Worm (Caenorhabditis elegans) whole organism, L2 larva: Measurements from ENCODE around the gene fmi-1.

Experiments
- R02D3.7 ChIP-seq: fragments of 150-350 bp; optimal IDR thresholded peaks from 2 replicates; lab custom pipeline; 2014; ENCODE audit warnings: missing biosample characterization, missing genetic modification characterization
- Y55F3AM.14 ChIP-seq: fragments of 200-800 bp; sonication (Bioruptor generic); optimal IDR thresholded peaks from 2 replicates; lab custom pipeline; 2018; ENCODE audit warnings: mild to moderate bottlenecking, missing genetic modification characterization, missing compliant biosample characterization
- crh-2 ChIP-seq: sonication (generic microtip); optimal IDR thresholded peaks from 2 replicates; lab custom pipeline; 2017; ENCODE audit warnings: missing biosample characterization, missing genetic modification characterization
- nhr-10 ChIP-seq: sonication (generic microtip); optimal IDR thresholded peaks from 2 replicates; lab custom pipeline; 2017; ENCODE audit warnings: missing biosample characterization, missing genetic modification characterization
- nhr-11 ChIP-seq: fragments of 150-350 bp; optimal IDR thresholded peaks from 2 replicates; lab custom pipeline; 2014; ENCODE audit warnings: missing biosample characterization, missing genetic modification characterization
- ztf-1 ChIP-seq: fragments of 200-800 bp; sonication (Bioruptor generic); conservative IDR thresholded peaks from 2 replicates; pipeline ENCODE4 v1.3.6; 2022; ENCODE audit warnings: missing genetic modification characterization, missing compliant biosample characterization

DNA sequence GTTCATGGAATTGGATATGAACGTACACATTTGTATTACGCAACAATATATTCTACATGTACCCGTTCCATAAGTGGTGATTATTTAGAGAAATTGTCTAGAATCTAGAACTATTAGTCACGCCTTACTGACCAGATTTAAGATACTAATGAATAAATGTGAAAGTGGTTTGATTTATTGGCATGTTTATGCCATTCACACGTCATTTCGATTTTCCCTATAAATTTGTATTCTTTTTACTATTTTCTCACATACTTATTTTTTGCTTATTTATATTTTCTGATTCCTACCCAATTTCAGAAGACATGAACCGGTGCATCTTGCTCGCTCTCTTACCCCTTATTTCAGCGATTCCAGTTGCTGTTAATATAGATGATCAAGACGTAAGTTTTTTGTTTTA is 30.6 kb upstream of the fmi-1 start, which contains the start of gene F15B9.8:
- TF ChIP-seq nhr-11 (tag; lab: Kevin White, UChicago) (no peak), R02D3.7 (tag; lab: Kevin White, UChicago) (no peak), Y55F3AM.14 (no peak), ztf-1 (GFP tag; lab: Robert Waterston, UW) (no peak), crh-2 (no peak), nhr-10 (no peak)
